Worm (Caenorhabditis elegans): ENCODE data around the gene clk-1.

The clk-1 gene

DNA sequence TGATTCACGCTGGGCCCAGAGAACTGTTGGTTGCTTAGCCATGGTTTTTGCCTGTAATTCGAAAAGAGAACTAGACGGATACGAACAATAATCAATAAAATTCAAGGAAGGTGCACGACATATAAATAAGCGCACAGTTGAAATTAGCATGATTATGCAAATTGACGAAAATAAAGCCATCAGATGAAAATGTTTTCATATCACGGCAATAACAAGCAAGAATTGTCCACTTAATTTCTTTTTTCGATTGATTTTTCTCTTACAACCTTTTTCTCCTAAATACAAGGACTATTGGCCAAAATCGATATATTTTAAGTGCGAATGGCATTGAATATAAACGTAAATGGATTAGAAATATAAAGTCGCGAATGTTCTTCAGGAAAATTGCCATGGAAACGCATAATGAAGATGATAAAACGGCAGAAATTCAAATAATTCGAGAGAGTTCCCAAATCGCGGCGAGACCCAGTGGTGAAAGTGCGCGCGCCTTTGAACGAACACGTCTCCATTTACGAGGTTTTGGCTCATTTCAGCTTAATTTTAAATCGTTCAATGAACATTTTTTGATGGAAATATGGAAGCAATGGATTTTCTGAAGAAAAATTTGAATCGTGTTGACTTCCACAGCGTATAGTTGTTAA lies 2.9 kb upstream of the clk-1 start, which contains the start of the genes daf-41 and toc-1 (continued):
- peak; percentile 17 for TF ChIP-seq unc-130 (tag; optimal IDR thresholded peaks at IDR 0.05)
- TF ChIP-seq rnt-1 (tag; optimal IDR thresholded peaks at IDR 0.05) = peak; percentile 11
- TF ChIP-seq nhr-76 (tag; optimal IDR thresholded peaks at IDR 0.05) = no peak
- TF ChIP-seq nhr-47 (tag; optimal IDR thresholded peaks at IDR 0.05) = peak; percentile 47
- peak; percentile 40 for TF ChIP-seq xbp-1 (tag; optimal IDR thresholded peaks at IDR 0.05)
- no peak for TF ChIP-seq aha-1 (tag; optimal IDR thresholded peaks at IDR 0.05)
- peak; percentile 72 to 77 for TF ChIP-seq lin-35 (GFP tag; optimal IDR thresholded peaks at IDR 0.05)
- peak; percentile 18 for TF ChIP-seq ceh-90 (tag; optimal IDR thresholded peaks at IDR 0.05)
- peak; percentile 20 for TF ChIP-seq jun-1 (tag; optimal IDR thresholded peaks at IDR 0.05)
- TF ChIP-seq F16B12.6 (tag; optimal IDR thresholded peaks at IDR 0.05) = peak; percentile 13
- peak; percentile 69 to 73 for TF ChIP-seq lsy-2 (tag; optimal IDR thresholded peaks at IDR 0.05)
- no peak for TF ChIP-seq mef-2 (tag; optimal IDR thresholded peaks at IDR 0.05)
- peak; percentile 59 for TF ChIP-seq nhr-71 (tag; optimal IDR thresholded peaks at IDR 0.05)
- no peak for TF ChIP-seq grh-1 (GFP tag; IDR thresholded peaks at IDR 0.05)
- TF ChIP-seq pag-3 (tag; optimal IDR thresholded peaks at IDR 0.05; ENCODE audit: borderline replicate concordance, insufficient read depth) = no peak
- no peak for TF ChIP-seq alr-1 (tag; optimal IDR thresholded peaks at IDR 0.05; ENCODE audit: borderline replicate concordance)
- no peak for TF ChIP-seq elt-2 (tag; optimal IDR thresholded peaks at IDR 0.05)
- no peak for TF ChIP-seq mab-9 (GFP tag; IDR thresholded peaks at IDR 0.05)
- peak; percentile 77 for TF ChIP-seq skn-1 (tag; optimal IDR thresholded peaks at IDR 0.05)

DNA sequence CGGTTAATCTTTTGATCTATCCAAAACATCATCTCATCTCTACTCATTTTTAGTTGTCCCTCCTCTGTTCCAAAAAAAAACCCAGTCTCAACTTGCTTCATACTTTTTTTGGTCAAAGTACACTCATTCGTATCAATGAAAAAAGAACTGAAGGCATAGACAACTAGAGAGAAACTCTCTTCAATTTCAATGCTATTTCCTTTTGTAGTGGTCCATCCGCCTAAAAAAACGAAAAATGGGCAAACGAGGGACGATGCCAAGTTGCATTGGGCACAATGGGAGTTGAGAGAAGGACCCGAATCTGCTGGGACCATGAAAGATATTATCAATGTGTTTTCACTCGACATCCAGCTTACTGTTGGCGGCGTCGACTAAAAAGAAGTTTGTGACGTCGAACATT lies 2.5 kb downstream of the clk-1 start:
- TF ChIP-seq mef-2 (tag; optimal IDR thresholded peaks at IDR 0.05) (no peak), efl-1 (optimal IDR thresholded peaks at IDR 0.05) (peak; percentile 38 to 61), efl-1 (GFP tag; optimal IDR thresholded peaks at IDR 0.05 in 1 of 2) (peak in 1 of 2 experiments; percentile 92), tbx-2 (tag; optimal IDR thresholded peaks at IDR 0.05) (peak; percentile 5), unc-130 (tag; optimal IDR thresholded peaks at IDR 0.05) (no peak), mep-1 (tag; optimal IDR thresholded peaks at IDR 0.05) (peak; percentile 16), fkh-4 (tag; optimal IDR thresholded peaks at IDR 0.05; ENCODE audit: borderline replicate concordance) (no peak), ceh-88 (GFP tag; IDR thresholded peaks at IDR 0.05) (no peak), snu-23 (GFP tag; optimal IDR thresholded peaks at IDR 0.05) (peak; percentile 31), Y116A8C.19 (tag; optimal IDR thresholded peaks at IDR 0.05; ENCODE audit: borderline replicate concordance) (no peak), hlh-17 (GFP tag; optimal IDR thresholded peaks at IDR 0.05; ENCODE audit: borderline replicate concordance) (no peak), aly-2 (tag; optimal IDR thresholded peaks at IDR 0.05) (no peak), nhr-71 (tag; optimal IDR thresholded peaks at IDR 0.05) (peak; percentile 32), skn-1 (tag; optimal IDR thresholded peaks at IDR 0.05) (no peak), nhr-237 (tag; optimal IDR thresholded peaks at IDR 0.05) (no peak), mab-9 (GFP tag; IDR thresholded peaks at IDR 0.05) (no peak), sptf-1 (tag; optimal IDR thresholded peaks at IDR 0.05) (no peak), jun-1 (tag; optimal IDR thresholded peaks at IDR 0.05) (no peak), pag-3 (tag; optimal IDR thresholded peaks at IDR 0.05; ENCODE audit: borderline replicate concordance, insufficient read depth) (no peak), hpl-2 (GFP tag; optimal IDR thresholded peaks at IDR 0.05) (no peak), F16B12.6 (tag; optimal IDR thresholded peaks at IDR 0.05) (no peak), ceh-90 (tag; optimal IDR thresholded peaks at IDR 0.05) (no peak), swsn-7 (tag; optimal IDR thresholded peaks at IDR 0.05) (peak; percentile 0), lin-14 (GFP tag; optimal IDR thresholded peaks at IDR 0.05) (peak; percentile 77), snpc-4 (tag; optimal IDR thresholded peaks at IDR 0.05) (no peak), nhr-19 (GFP tag; conservative IDR thresholded peaks at IDR 0.05) (peak; percentile 59), ama-1 (optimal IDR thresholded peaks at IDR 0.05) (no peak), C16A3.4 (tag; optimal IDR thresholded peaks at IDR 0.05) (no peak), ceh-82 (tag; optimal IDR thresholded peaks at IDR 0.05) (peak in 1 of 3 experiments; percentile 35), zip-4 (GFP tag; optimal IDR thresholded peaks at IDR 0.05) (no peak), zag-1 (tag; optimal IDR thresholded peaks at IDR 0.05) (no peak), ces-1 (GFP tag; optimal IDR thresholded peaks at IDR 0.05) (no peak), pqm-1 (tag; optimal IDR thresholded peaks at IDR 0.05) (no peak), lir-3 (tag; optimal IDR thresholded peaks at IDR 0.05; ENCODE audit: poor library complexity) (no peak), rnt-1 (tag; optimal IDR thresholded peaks at IDR 0.05) (no peak), nhr-12 (tag; optimal IDR thresholded peaks at IDR 0.05) (no peak), C34B4.2 (tag; optimal IDR thresholded peaks at IDR 0.05) (no peak), aha-1 (tag; optimal IDR thresholded peaks at IDR 0.05) (no peak), mdl-1 (tag; optimal IDR thresholded peaks at IDR 0.05) (no peak), elt-3 (tag; optimal IDR thresholded peaks at IDR 0.05) (no peak), ets-5 (GFP tag; IDR thresholded peaks at IDR 0.05) (no peak)

All from whole organism, L1 larva.